Worm (Caenorhabditis elegans): Measurements from ENCODE around the gene twk-9.

twk-9 gene

ce11 chrIV:9706704-9707197 is 13.8 kb downstream of the twk-9 start, which contains the start of the genes dcaf-1 and dph-3:
Gene dcaf-1 (minus strand): TSS chrIV:9706723.
Gene dph-3 (plus strand): TSS chrIV:9707147.
- TF ChIP-seq ztf-23 (GFP tag; IDR thresholded peaks at IDR 0.05) (no peak), tab-1 (GFP tag; IDR thresholded peaks at IDR 0.05) (no peak), cog-1 (tag; optimal IDR thresholded peaks at IDR 0.05) (no peak), ref-1 (GFP tag; conservative IDR thresholded peaks at IDR 0.05) (no peak), T22C8.4 (GFP tag; IDR thresholded peaks at IDR 0.05) (no peak), ztf-29 (GFP tag; IDR thresholded peaks at IDR 0.05) (no peak), med-1 (GFP tag; optimal IDR thresholded peaks at IDR 0.05; ENCODE audit: insufficient read depth) (no peak), flt-1 (GFP tag; IDR thresholded peaks at IDR 0.05) (no peak), klf-2 (GFP tag; conservative IDR thresholded peaks at IDR 0.05) (no peak)

DNA sequence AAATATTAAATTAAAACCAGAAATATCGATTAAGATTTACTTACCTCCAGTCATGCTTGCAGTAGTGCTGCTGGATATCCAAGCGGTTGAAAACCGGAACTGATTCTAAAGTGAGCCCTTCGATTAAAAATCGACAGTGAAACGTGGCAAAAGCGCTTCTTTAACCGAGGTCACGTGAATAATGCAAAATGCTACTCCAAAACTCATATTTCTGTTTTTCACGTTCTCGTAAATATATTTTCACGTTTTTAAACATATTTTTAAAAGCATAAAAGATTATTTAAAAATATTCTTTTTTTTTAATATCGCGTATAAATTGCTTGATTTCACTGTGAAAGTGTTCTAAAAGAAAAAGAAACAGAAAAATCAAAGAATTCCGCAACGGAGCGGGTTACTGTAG is 16.2 kb downstream of the twk-9 start, which contains the start of gene ant-1.3:
TSS of gene ant-1.3 (minus strand) at position 101 of the 400 bp plus-strand sequence.
- TF ChIP-seq ztf-29 (GFP tag; IDR thresholded peaks at IDR 0.05) (no peak), ztf-23 (GFP tag; IDR thresholded peaks at IDR 0.05) (no peak), med-1 (GFP tag; optimal IDR thresholded peaks at IDR 0.05; ENCODE audit: insufficient read depth) (no peak), tab-1 (GFP tag; IDR thresholded peaks at IDR 0.05) (no peak), klf-2 (GFP tag; conservative IDR thresholded peaks at IDR 0.05) (no peak), T22C8.4 (GFP tag; IDR thresholded peaks at IDR 0.05) (no peak), ref-1 (GFP tag; conservative IDR thresholded peaks at IDR 0.05) (no peak), cog-1 (tag; optimal IDR thresholded peaks at IDR 0.05) (no peak), flt-1 (GFP tag; IDR thresholded peaks at IDR 0.05) (no peak)

ce11 chrIV:9709887-9710286 is 16.9 kb downstream of the twk-9 start, which contains the start of gene nhr-38:
Gene nhr-38 (plus strand): TSS chrIV:9710187.
- TF ChIP-seq T22C8.4 (GFP tag; IDR thresholded peaks at IDR 0.05) (no peak), klf-2 (GFP tag; conservative IDR thresholded peaks at IDR 0.05) (no peak), cog-1 (tag; optimal IDR thresholded peaks at IDR 0.05) (no peak), med-1 (GFP tag; optimal IDR thresholded peaks at IDR 0.05; ENCODE audit: insufficient read depth) (no peak), tab-1 (GFP tag; IDR thresholded peaks at IDR 0.05) (no peak), ztf-23 (GFP tag; IDR thresholded peaks at IDR 0.05) (no peak), ztf-29 (GFP tag; IDR thresholded peaks at IDR 0.05) (no peak), flt-1 (GFP tag; IDR thresholded peaks at IDR 0.05) (no peak), ref-1 (GFP tag; conservative IDR thresholded peaks at IDR 0.05) (no peak)

ce11 chrIV:9712782-9713181 is 19.8 kb downstream of the twk-9 start, which contains the start of gene K01H12.4:
Gene K01H12.4 (plus strand): TSS chrIV:9713082.
- TF ChIP-seq cog-1 (tag; optimal IDR thresholded peaks at IDR 0.05) (no peak), ztf-23 (GFP tag; IDR thresholded peaks at IDR 0.05) (no peak), flt-1 (GFP tag; IDR thresholded peaks at IDR 0.05) (no peak), ref-1 (GFP tag; conservative IDR thresholded peaks at IDR 0.05) (no peak), klf-2 (GFP tag; conservative IDR thresholded peaks at IDR 0.05) (no peak), ztf-29 (GFP tag; IDR thresholded peaks at IDR 0.05) (no peak), tab-1 (GFP tag; IDR thresholded peaks at IDR 0.05) (no peak), med-1 (GFP tag; optimal IDR thresholded peaks at IDR 0.05; ENCODE audit: insufficient read depth) (no peak), T22C8.4 (GFP tag; IDR thresholded peaks at IDR 0.05) (no peak)

ce11 chrIV:9714264-9714663 is 21.3 kb downstream of the twk-9 start:
- no peak for TF ChIP-seq klf-2 (GFP tag; conservative IDR thresholded peaks at IDR 0.05)
- no peak for TF ChIP-seq ztf-29 (GFP tag; IDR thresholded peaks at IDR 0.05)
- no peak for TF ChIP-seq ztf-23 (GFP tag; IDR thresholded peaks at IDR 0.05)

DNA sequence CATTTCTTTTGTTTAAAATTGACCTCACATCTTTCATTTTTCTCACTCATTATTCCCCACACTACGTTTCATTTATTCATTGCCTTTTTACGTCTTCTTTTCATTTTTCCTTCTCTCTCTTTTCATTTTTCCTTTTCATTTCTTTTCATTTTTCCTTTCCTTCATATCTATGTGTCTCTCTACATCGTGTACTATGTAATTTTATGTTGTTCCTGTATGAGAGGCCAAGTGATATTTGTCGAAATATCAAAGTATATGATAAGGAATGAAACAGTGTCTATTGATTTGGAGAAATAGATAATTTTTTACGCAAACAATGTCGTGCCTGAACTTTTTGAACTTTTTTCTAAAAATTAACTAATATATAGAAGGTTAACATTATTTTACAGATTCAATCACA is 23.5 kb downstream of the twk-9 start:
- TF ChIP-seq ztf-23 (GFP tag; IDR thresholded peaks at IDR 0.05), result no peak
- no peak for TF ChIP-seq T22C8.4 (GFP tag; IDR thresholded peaks at IDR 0.05)
- no peak for TF ChIP-seq cog-1 (tag; optimal IDR thresholded peaks at IDR 0.05)
- TF ChIP-seq ztf-29 (GFP tag; IDR thresholded peaks at IDR 0.05), result no peak
- no peak for TF ChIP-seq ref-1 (GFP tag; conservative IDR thresholded peaks at IDR 0.05)
- TF ChIP-seq flt-1 (GFP tag; IDR thresholded peaks at IDR 0.05), result no peak
- no peak for TF ChIP-seq tab-1 (GFP tag; IDR thresholded peaks at IDR 0.05)
- no peak for TF ChIP-seq med-1 (GFP tag; optimal IDR thresholded peaks at IDR 0.05; ENCODE audit: insufficient read depth)
- TF ChIP-seq klf-2 (GFP tag; conservative IDR thresholded peaks at IDR 0.05), result no peak

ce11 chrIV:9717844-9718243 is 24.9 kb downstream of the twk-9 start:
- TF ChIP-seq T22C8.4 (GFP tag; IDR thresholded peaks at IDR 0.05) (no peak), tab-1 (GFP tag; IDR thresholded peaks at IDR 0.05) (no peak), cog-1 (tag; optimal IDR thresholded peaks at IDR 0.05) (no peak), ztf-23 (GFP tag; IDR thresholded peaks at IDR 0.05) (no peak), klf-2 (GFP tag; conservative IDR thresholded peaks at IDR 0.05) (no peak)

DNA sequence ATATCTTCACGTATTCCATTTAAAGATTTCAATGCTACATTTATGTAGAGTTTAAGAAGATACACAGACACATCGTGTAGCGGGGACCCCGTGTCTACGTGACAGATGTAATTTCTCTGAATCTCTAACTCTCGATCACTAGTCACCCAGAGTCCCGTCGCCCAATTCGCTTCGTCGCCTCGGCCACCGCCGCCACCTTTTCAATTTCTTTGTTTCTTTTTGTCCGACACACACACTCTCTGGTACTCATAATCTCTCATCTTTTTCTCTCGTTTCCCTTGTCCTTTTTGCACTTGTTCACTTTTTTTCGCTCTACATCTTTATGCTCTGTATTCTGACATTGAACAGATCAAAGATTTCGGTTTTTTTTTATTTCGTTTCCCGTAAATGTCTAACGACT is 25.4 kb downstream of the twk-9 start:
- no peak for TF ChIP-seq klf-2 (GFP tag; conservative IDR thresholded peaks at IDR 0.05)
- peak; percentile 9 for TF ChIP-seq cog-1 (tag; optimal IDR thresholded peaks at IDR 0.05)

DNA sequence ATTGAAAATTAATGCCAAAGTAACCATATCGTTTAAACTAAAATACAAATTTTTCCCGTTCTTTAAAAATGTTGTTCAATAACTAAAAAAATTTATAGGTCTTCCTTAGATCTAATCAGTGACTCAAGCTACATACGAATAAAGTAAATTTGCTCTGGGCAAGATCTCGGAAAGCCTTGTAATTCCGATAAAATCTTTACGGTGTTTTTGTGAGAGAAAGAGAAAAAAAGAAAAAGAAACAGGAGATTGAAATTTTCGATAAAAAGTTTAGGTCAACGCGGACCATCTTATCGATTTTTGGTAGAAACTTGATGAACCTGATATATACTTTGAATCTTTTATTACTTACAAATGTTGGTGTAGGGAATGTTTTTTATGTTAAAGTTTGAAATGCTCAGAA is 30.2 kb downstream of the twk-9 start:
- TF ChIP-seq ztf-29 (GFP tag; IDR thresholded peaks at IDR 0.05) (no peak), cog-1 (tag; optimal IDR thresholded peaks at IDR 0.05) (no peak), klf-2 (GFP tag; conservative IDR thresholded peaks at IDR 0.05) (no peak), tab-1 (GFP tag; IDR thresholded peaks at IDR 0.05) (no peak), ztf-23 (GFP tag; IDR thresholded peaks at IDR 0.05) (no peak), ref-1 (GFP tag; conservative IDR thresholded peaks at IDR 0.05) (no peak), flt-1 (GFP tag; IDR thresholded peaks at IDR 0.05) (no peak), med-1 (GFP tag; optimal IDR thresholded peaks at IDR 0.05; ENCODE audit: insufficient read depth) (no peak), T22C8.4 (GFP tag; IDR thresholded peaks at IDR 0.05) (no peak)

DNA sequence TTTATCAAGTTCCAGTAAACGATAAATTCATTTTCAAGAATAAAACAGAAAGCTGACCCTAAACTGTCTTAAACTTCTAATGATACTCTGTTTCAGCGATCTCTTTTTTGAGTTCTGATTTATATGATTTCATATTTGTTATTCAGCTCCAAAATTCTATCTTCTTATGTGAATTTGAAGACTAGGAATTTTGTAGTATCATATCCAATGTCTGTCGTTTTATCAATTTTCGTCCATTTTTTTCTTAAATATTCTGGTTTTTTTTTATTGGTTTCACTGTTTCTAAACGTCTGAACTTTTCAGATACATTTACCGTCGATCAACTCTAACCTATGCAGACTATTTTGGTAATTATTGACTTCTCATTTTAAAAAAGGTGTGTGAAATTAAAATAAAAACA is 32.0 kb downstream of the twk-9 start, which contains the start of the genes nhr-138 and C28D4.18:
TSS of gene nhr-138 (plus strand) at position 304 of the 400 bp plus-strand sequence.
TSS of gene C28D4.18 (plus strand) at position 333 of the 400 bp plus-strand sequence.
- TF ChIP-seq cog-1 (tag; optimal IDR thresholded peaks at IDR 0.05) (no peak), ztf-29 (GFP tag; IDR thresholded peaks at IDR 0.05) (no peak), flt-1 (GFP tag; IDR thresholded peaks at IDR 0.05) (no peak), klf-2 (GFP tag; conservative IDR thresholded peaks at IDR 0.05) (no peak), T22C8.4 (GFP tag; IDR thresholded peaks at IDR 0.05) (no peak), ztf-23 (GFP tag; IDR thresholded peaks at IDR 0.05) (no peak), tab-1 (GFP tag; IDR thresholded peaks at IDR 0.05) (no peak), med-1 (GFP tag; optimal IDR thresholded peaks at IDR 0.05; ENCODE audit: insufficient read depth) (no peak), ref-1 (GFP tag; conservative IDR thresholded peaks at IDR 0.05) (no peak)

All from whole organism, midembryonic.